Worm (Caenorhabditis elegans) whole organism, young adult: ENCODE measurements around the gene sri-27.

Experiments used
- C06A6.2 ChIP-seq: fragments of 200-800 bp; sonication (Bioruptor generic); conservative IDR thresholded peaks from 2 replicates; pipeline ENCODE4 v1.3.6; 2022; ENCODE audit warnings: missing genetic modification characterization, missing compliant biosample characterization
- F33H1.4 ChIP-seq: fragments of 200-800 bp; sonication (Bioruptor generic); IDR thresholded peaks from 2 replicates; pipeline ENCODE4 v1.3.6; 2022; ENCODE audit warnings: missing genetic modification reagents, missing genetic modification characterization, missing compliant biosample characterization
- F49E8.2 ChIP-seq: sonication (generic microtip); optimal IDR thresholded peaks from 3 replicates; lab custom pipeline; 2017; ENCODE audit warnings: missing genetic modification characterization, mild to moderate bottlenecking, missing compliant biosample characterization, antibody characterized with exemption, moderate library complexity; ENCODE audit not compliant: insufficient read depth
- F52B5.7 ChIP-seq: sonication (generic microtip); optimal IDR thresholded peaks from 2 replicates; lab custom pipeline; 2016; ENCODE audit warnings: mild to moderate bottlenecking, missing genetic modification characterization, missing compliant biosample characterization
- T26A5.8 ChIP-seq: sonication (generic microtip); optimal IDR thresholded peaks from 2 replicates; lab custom pipeline; 2016; ENCODE audit warnings: missing genetic modification characterization, missing compliant biosample characterization
- Y53G8AR.9 ChIP-seq: fragments of 200-800 bp; sonication (Bioruptor generic); conservative IDR thresholded peaks from 2 replicates; pipeline ENCODE4 v1.3.6; 2022; ENCODE audit warnings: missing genetic modification reagents, missing genetic modification characterization, missing compliant biosample characterization
- Y95B8A.8 ChIP-seq: fragments of 200-800 bp; sonication (Bioruptor generic); IDR thresholded peaks from 2 replicates; pipeline ENCODE4 v1.3.6; 2022; ENCODE audit warnings: missing genetic modification reagents, missing genetic modification characterization, missing compliant biosample characterization
- ZK185.1 ChIP-seq: sonication (generic microtip); optimal IDR thresholded peaks from 2 replicates; lab custom pipeline; 2016; ENCODE audit warnings: mild to moderate bottlenecking, missing genetic modification characterization, missing compliant biosample characterization; ENCODE audit not compliant: poor library complexity, severe bottlenecking
- atf-7 ChIP-seq: sonication (generic microtip); optimal IDR thresholded peaks from 2 replicates; lab custom pipeline; 2017; ENCODE audit warnings: mild to moderate bottlenecking, missing genetic modification characterization, missing compliant biosample characterization
- athp-1 ChIP-seq: sonication (generic microtip); optimal IDR thresholded peaks from 2 replicates; lab custom pipeline; 2017; ENCODE audit warnings: mild to moderate bottlenecking, missing genetic modification characterization, missing compliant biosample characterization
- ccch-3 ChIP-seq: fragments of 200-800 bp; sonication (Bioruptor generic); optimal IDR thresholded peaks from 2 replicates; lab custom pipeline; 2018; ENCODE audit warnings: mild to moderate bottlenecking, missing genetic modification characterization, missing compliant biosample characterization
- ceh-100 ChIP-seq: fragments of 200-800 bp; sonication (Bioruptor generic); IDR thresholded peaks from 2 replicates; pipeline ENCODE4 v1.3.6; 2022; ENCODE audit warnings: missing genetic modification reagents, missing genetic modification characterization, missing compliant biosample characterization
- dox-1 ChIP-seq: fragments of 200-800 bp; sonication (Bioruptor generic); IDR thresholded peaks from 2 replicates; pipeline ENCODE4 v1.3.6; 2022; ENCODE audit warnings: missing genetic modification reagents, missing genetic modification characterization, missing compliant biosample characterization
- egl-44 ChIP-seq: fragments of 200-800 bp; sonication (Bioruptor generic); IDR thresholded peaks from 2 replicates; pipeline ENCODE4 v1.3.6; 2022; ENCODE audit warnings: missing genetic modification reagents, missing genetic modification characterization, missing compliant biosample characterization
- gei-17 ChIP-seq: fragments of 200-800 bp; sonication (Bioruptor generic); optimal IDR thresholded peaks from 2 replicates; lab custom pipeline; 2018; ENCODE audit warnings: mild to moderate bottlenecking, missing genetic modification characterization, missing compliant biosample characterization
- him-1 ChIP-seq: sonication (generic microtip); optimal IDR thresholded peaks from 2 replicates; lab custom pipeline; 2016; ENCODE audit warnings: missing genotype, missing genetic modification reagents, missing genetic modification characterization, missing compliant biosample characterization
- hsf-1 ChIP-seq: fragments of 200-800 bp; sonication (Bioruptor generic); IDR thresholded peaks from 2 replicates; pipeline ENCODE4 v1.3.6; 2022; ENCODE audit warnings: missing genetic modification reagents, missing genetic modification characterization, missing compliant biosample characterization
- lag-1 ChIP-seq: fragments of 200-800 bp; sonication (Bioruptor generic); IDR thresholded peaks from 2 replicates; pipeline ENCODE4 v1.3.6; 2022; ENCODE audit warnings: missing genetic modification reagents, missing genetic modification characterization, missing compliant biosample characterization
- let-526 ChIP-seq: fragments of 200-800 bp; sonication (Bioruptor generic); IDR thresholded peaks from 2 replicates; pipeline ENCODE4 v1.3.6; 2022; ENCODE audit warnings: missing genetic modification reagents, missing genetic modification characterization, missing compliant biosample characterization
- lin-35 ChIP-seq, 3 experiments: fragments of 150-350 bp in 2 of 3; sonication (generic microtip) in 1 of 3; optimal IDR thresholded peaks; 2 replicates each; lab custom pipeline; 2014 to 2018; ENCODE audit warnings: missing biosample characterization in 3 of 3, missing genetic modification characterization in 3 of 3, missing genetic modification reagents in 3 of 3
- lir-1 ChIP-seq: fragments of 200-800 bp; sonication (Bioruptor generic); conservative IDR thresholded peaks from 2 replicates; pipeline ENCODE4 v1.3.6; 2022; ENCODE audit warnings: missing genetic modification reagents, missing genetic modification characterization, missing compliant biosample characterization
- madf-3 ChIP-seq: fragments of 200-800 bp; sonication (Bioruptor generic); IDR thresholded peaks from 2 replicates; pipeline ENCODE4 v1.3.6; 2022; ENCODE audit warnings: missing genetic modification reagents, missing genetic modification characterization, missing compliant biosample characterization
- mel-28 ChIP-seq: sonication (generic microtip); optimal IDR thresholded peaks from 2 replicates; lab custom pipeline; 2016; ENCODE audit warnings: borderline replicate concordance, mild to moderate bottlenecking, missing genetic modification characterization, missing compliant biosample characterization
- mes-4 ChIP-seq: sonication (generic microtip); optimal IDR thresholded peaks from 2 replicates; lab custom pipeline; 2016; ENCODE audit warnings: missing genotype, missing genetic modification characterization, missing compliant biosample characterization
- nfya-2 ChIP-seq: fragments of 200-800 bp; sonication (Bioruptor generic); IDR thresholded peaks from 2 replicates; pipeline ENCODE4 v1.3.6; 2022; ENCODE audit warnings: missing genetic modification reagents, missing genetic modification characterization, missing compliant biosample characterization
- nhr-120 ChIP-seq: fragments of 200-800 bp; sonication (Bioruptor generic); IDR thresholded peaks from 2 replicates; pipeline ENCODE4 v1.3.6; 2022; ENCODE audit warnings: missing genetic modification characterization, missing compliant biosample characterization
- nhr-27 ChIP-seq: fragments of 200-800 bp; sonication (Bioruptor generic); optimal IDR thresholded peaks from 2 replicates; lab custom pipeline; 2018; ENCODE audit warnings: mild to moderate bottlenecking, missing genetic modification characterization, moderate library complexity, missing compliant biosample characterization
- pbrm-1 ChIP-seq: fragments of 200-800 bp; sonication (Bioruptor generic); IDR thresholded peaks from 2 replicates; pipeline ENCODE4 v1.3.6; 2022; ENCODE audit warnings: missing genetic modification reagents, missing genetic modification characterization, missing compliant biosample characterization
- repo-1 ChIP-seq: sonication (generic microtip); optimal IDR thresholded peaks from 2 replicates; lab custom pipeline; 2017; ENCODE audit warnings: mild to moderate bottlenecking, missing genetic modification characterization, missing compliant biosample characterization
- snpc-3.4 ChIP-seq: sonication (generic microtip); optimal IDR thresholded peaks from 2 replicates; lab custom pipeline; 2017; ENCODE audit warnings: missing genetic modification characterization, mild to moderate bottlenecking, missing compliant biosample characterization, antibody characterized with exemption, moderate library complexity, missing genotype, missing genetic modification reagents
- sptf-2 ChIP-seq: fragments of 200-800 bp; sonication (Bioruptor generic); optimal IDR thresholded peaks from 2 replicates; lab custom pipeline; 2018; ENCODE audit warnings: mild to moderate bottlenecking, missing genetic modification characterization, missing compliant biosample characterization
- tbx-9 ChIP-seq: sonication (generic microtip); optimal IDR thresholded peaks from 2 replicates; lab custom pipeline; 2016; ENCODE audit warnings: borderline replicate concordance, missing genetic modification characterization, inconsistent platforms, missing compliant biosample characterization
- tlf-1 ChIP-seq: fragments of 200-800 bp; sonication (Bioruptor generic); optimal IDR thresholded peaks from 2 replicates; lab custom pipeline; 2018; ENCODE audit warnings: mild to moderate bottlenecking, missing genetic modification characterization, missing compliant biosample characterization
- zfh-2 ChIP-seq: fragments of 200-800 bp; sonication (Bioruptor generic); conservative IDR thresholded peaks from 2 replicates; pipeline ENCODE4 v1.3.6; 2022; ENCODE audit warnings: missing genetic modification reagents, missing genetic modification characterization, missing compliant biosample characterization
- zim-3 ChIP-seq: sonication (generic microtip); optimal IDR thresholded peaks from 2 replicates; lab custom pipeline; 2017; ENCODE audit warnings: mild to moderate bottlenecking, missing genetic modification characterization, moderate library complexity, missing compliant biosample characterization
- ztf-22 ChIP-seq: fragments of 200-800 bp; sonication (Bioruptor generic); optimal IDR thresholded peaks from 2 replicates; lab custom pipeline; 2018; ENCODE audit warnings: mild to moderate bottlenecking, missing genetic modification characterization, moderate library complexity, missing compliant biosample characterization
- ztf-25 ChIP-seq: fragments of 200-800 bp; sonication (Bioruptor generic); IDR thresholded peaks from 2 replicates; pipeline ENCODE4 v1.3.6; 2022; ENCODE audit warnings: missing genetic modification reagents, missing genetic modification characterization, missing compliant biosample characterization
- ztf-3 ChIP-seq: fragments of 200-800 bp; sonication (Bioruptor generic); optimal IDR thresholded peaks from 2 replicates; lab custom pipeline; 2018; ENCODE audit warnings: mild to moderate bottlenecking, missing genetic modification characterization, missing compliant biosample characterization

The sri-27 gene

ce11 chrV:1749053-1749452 lies 23.6 kb downstream of the sri-27 start, which contains the start of gene ZK697.8:
TSS of gene ZK697.8 (minus strand) at chrV:1749153.
- no peak for TF ChIP-seq zfh-2 (GFP tag; lab: Robert Waterston, UW)
- no peak for TF ChIP-seq gei-17 (GFP tag; lab: Kevin White, UChicago)

ce11 chrV:1751449-1751848 lies 26.0 kb downstream of the sri-27 start, which contains the start of gene srh-199:
TSS of gene srh-199 (minus strand) at chrV:1751549.
- TF ChIP-seq Y95B8A.8 (no peak), ceh-100 (GFP tag; lab: Robert Waterston, UW) (no peak), lir-1 (GFP tag; lab: Robert Waterston, UW) (no peak), Y53G8AR.9 (no peak), zim-3 (no peak), athp-1 (tag; lab: Kevin White, UChicago) (no peak), sptf-2 (GFP tag; lab: Kevin White, UChicago) (no peak), ztf-22 (GFP tag; lab: Kevin White, UChicago) (no peak), snpc-3.4 (tag; lab: Kevin White, UChicago) (no peak), ztf-3 (no peak), egl-44 (GFP tag; lab: Robert Waterston, UW) (no peak), hsf-1 (no peak), repo-1 (tag; lab: Kevin White, UChicago) (no peak), tbx-9 (tag; lab: Kevin White, UChicago) (no peak), F49E8.2 (tag; lab: Kevin White, UChicago) (no peak), mes-4 (tag; lab: Kevin White, UChicago) (no peak), T26A5.8 (tag; lab: Kevin White, UChicago) (no peak), zfh-2 (GFP tag; lab: Robert Waterston, UW) (no peak), ccch-3 (GFP tag; lab: Kevin White, UChicago) (no peak), tlf-1 (no peak)

ce11 chrV:1752496-1752895 lies 27.0 kb downstream of the sri-27 start, which contains the start of gene ZK697.1:
TSS of gene ZK697.1 (plus strand) at chrV:1752796.
- TF ChIP-seq ZK185.1 (tag; lab: Kevin White, UChicago) = no peak
- no peak for TF ChIP-seq F33H1.4
- no peak for TF ChIP-seq tlf-1
- no peak for TF ChIP-seq him-1 (tag; lab: Kevin White, UChicago)
- no peak for TF ChIP-seq F52B5.7
- no peak for TF ChIP-seq pbrm-1 (GFP tag; lab: Robert Waterston, UW)
- no peak for TF ChIP-seq C06A6.2 (GFP tag; lab: Robert Waterston, UW)
- TF ChIP-seq lin-35 (GFP tag; optimal IDR thresholded peaks at IDR 0.05; lab: Kevin White, UChicago) = no peak
- TF ChIP-seq mel-28 (tag; lab: Kevin White, UChicago) = no peak
- TF ChIP-seq dox-1 (GFP tag; lab: Robert Waterston, UW) = no peak
- TF ChIP-seq atf-7 = no peak
- TF ChIP-seq lag-1 (GFP tag; lab: Robert Waterston, UW) = no peak
- TF ChIP-seq nhr-120 = no peak
- TF ChIP-seq sptf-2 (GFP tag; lab: Kevin White, UChicago) = no peak
- no peak for TF ChIP-seq ztf-25 (GFP tag; lab: Robert Waterston, UW)

DNA sequence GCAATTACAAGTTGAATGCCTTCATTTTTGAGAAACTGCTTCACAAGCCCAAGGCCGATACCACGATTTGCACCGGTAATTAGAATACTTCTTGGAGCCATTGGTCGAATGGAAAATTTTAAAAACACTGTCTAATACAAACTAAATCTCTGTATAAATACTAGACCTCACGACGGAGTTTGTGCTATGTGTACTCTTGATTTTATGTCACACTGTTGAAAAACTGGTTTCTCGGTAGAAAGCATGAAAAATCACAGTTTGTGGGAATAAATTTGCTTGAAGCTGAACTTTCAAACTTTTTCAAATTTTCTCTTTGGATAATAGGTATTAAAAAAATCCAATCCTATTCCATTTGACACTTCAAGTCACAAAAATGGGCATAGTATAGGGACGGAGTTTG lies 30.1 kb downstream of the sri-27 start, which contains the start of gene ZK697.14:
Gene ZK697.14 (minus strand): TSS at position 101 of the 400 bp plus-strand sequence.
- TF ChIP-seq madf-3 (GFP tag; lab: Robert Waterston, UW) = no peak
- no peak for TF ChIP-seq nfya-2 (GFP tag; lab: Robert Waterston, UW)
- no peak for TF ChIP-seq let-526 (GFP tag; lab: Robert Waterston, UW)
- no peak for TF ChIP-seq nhr-27 (tag; lab: Kevin White, UChicago)
